Fruit fly (Drosophila melanogaster) whole organism, embryonic: ENCODE measurements around the gene crc.
A peak's percentile ranks its signal among the peaks of the same experiment; 100 is the strongest.

Source experiments
- Abd-B ChIP-seq: fragments of 200-800 bp; sonication (Bioruptor generic); optimal IDR thresholded peaks from 2 replicates; lab custom pipeline; 2018; ENCODE audit warnings: missing biosample characterization, mild to moderate bottlenecking, missing genetic modification characterization, moderate library complexity
- Atf-2 ChIP-seq: fragments of 200-800 bp; sonication (Bioruptor generic); optimal IDR thresholded peaks from 2 replicates; lab custom pipeline; 2016; ENCODE audit warnings: missing biosample characterization, missing genetic modification characterization
- Bgb ChIP-seq: fragments of 200-800 bp; sonication (Bioruptor generic); IDR thresholded peaks from 2 replicates; pipeline ENCODE4 v1.3.6; 2022; ENCODE audit warnings: missing biosample characterization, missing genetic modification characterization; ENCODE audit not compliant: partially characterized antibody
- CG10321 ChIP-seq: fragments of 200-800 bp; sonication (Bioruptor generic); IDR thresholded peaks from 2 replicates; pipeline ENCODE4 v1.3.6; 2022; ENCODE audit warnings: missing biosample characterization, missing genetic modification characterization
- CG14050 ChIP-seq: fragments of 200-800 bp; sonication (Bioruptor generic); IDR thresholded peaks from 3 replicates; pipeline ENCODE4 v1.3.6; 2022; ENCODE audit warnings: missing biosample characterization, missing genetic modification characterization
- CG14667 ChIP-seq: fragments of 200-800 bp; sonication (Bioruptor generic); IDR thresholded peaks from 2 replicates; pipeline ENCODE4 v1.3.6; 2022; ENCODE audit warnings: missing biosample characterization, missing genetic modification characterization
- CG17829 ChIP-seq: fragments of 200-800 bp; optimal IDR thresholded peaks from 2 replicates; lab custom pipeline; 2019; ENCODE audit warnings: missing biosample characterization, mild to moderate bottlenecking, missing genetic modification characterization, moderate library complexity
- CG17912 ChIP-seq: fragments of 200-800 bp; sonication (Bioruptor generic); optimal IDR thresholded peaks from 2 replicates; lab custom pipeline; 2018; ENCODE audit warnings: missing biosample characterization, mild to moderate bottlenecking, missing genetic modification characterization
- CG2120 ChIP-seq: fragments of 200-800 bp; sonication (Bioruptor generic); optimal IDR thresholded peaks from 3 replicates; lab custom pipeline; 2016; ENCODE audit warnings: missing biosample characterization, missing genetic modification characterization
- CG2889 ChIP-seq: fragments of 200-800 bp; sonication (Bioruptor generic); IDR thresholded peaks from 3 replicates; pipeline ENCODE4 v1.3.6; 2022; ENCODE audit warnings: missing biosample characterization, missing genetic modification characterization
- CG3407 ChIP-seq: fragments of 200-800 bp; sonication (Bioruptor generic); optimal IDR thresholded peaks from 2 replicates; lab custom pipeline; 2018; ENCODE audit warnings: missing biosample characterization, mild to moderate bottlenecking, missing genetic modification characterization
- CG43689 ChIP-seq: fragments of 200-800 bp; sonication (Bioruptor generic); IDR thresholded peaks from 2 replicates; pipeline ENCODE4 v1.3.6; 2022; ENCODE audit warnings: missing biosample characterization, missing genetic modification characterization
- CG4617 ChIP-seq: fragments of 200-800 bp; sonication (Bioruptor generic); optimal IDR thresholded peaks from 3 replicates; lab custom pipeline; 2016; ENCODE audit warnings: missing biosample characterization, missing genetic modification characterization, borderline replicate concordance
- CG6791 ChIP-seq: fragments of 200-800 bp; sonication (Bioruptor generic); IDR thresholded peaks from 3 replicates; pipeline ENCODE4 v1.3.6; 2022; ENCODE audit warnings: missing biosample characterization, missing genetic modification characterization; ENCODE audit not compliant: partially characterized antibody
- CG8359 ChIP-seq: fragments of 200-800 bp; sonication (Bioruptor generic); optimal IDR thresholded peaks from 2 replicates; lab custom pipeline; 2017; ENCODE audit warnings: missing biosample characterization, mild to moderate bottlenecking, missing genetic modification characterization, borderline replicate concordance
- CG9215 ChIP-seq: fragments of 200-800 bp; sonication (Bioruptor generic); IDR thresholded peaks from 2 replicates; pipeline ENCODE4 v1.3.6; 2022; ENCODE audit warnings: missing biosample characterization, missing genetic modification characterization
- CG9727 ChIP-seq: fragments of 200-800 bp; sonication (Bioruptor generic); optimal IDR thresholded peaks from 3 replicates; lab custom pipeline; 2017; ENCODE audit warnings: missing biosample characterization, mild to moderate bottlenecking, missing genetic modification characterization
- Doc2 ChIP-seq: fragments of 200-800 bp; sonication (Bioruptor generic); IDR thresholded peaks from 2 replicates; pipeline ENCODE4 v1.3.6; 2022; ENCODE audit warnings: missing biosample characterization, missing genetic modification characterization
- Ets65A ChIP-seq: fragments of 200-800 bp; sonication (Bioruptor generic); peaks from one replicate; lab custom pipeline; 2016; ENCODE audit warnings: missing biosample characterization, missing genetic modification characterization
- HLH3B ChIP-seq: fragments of 200-800 bp; sonication (Bioruptor generic); IDR thresholded peaks from 2 replicates; pipeline ENCODE4 v1.3.6; 2022; ENCODE audit warnings: missing biosample characterization, missing genetic modification characterization
- HmgD ChIP-seq: fragments of 200-800 bp; sonication (Bioruptor generic); optimal IDR thresholded peaks from 3 replicates; lab custom pipeline; 2016; ENCODE audit warnings: missing biosample characterization, missing genetic modification characterization
- Jarid2 ChIP-seq: fragments of 200-800 bp; sonication (Bioruptor generic); optimal IDR thresholded peaks from 3 replicates; lab custom pipeline; 2017; ENCODE audit warnings: mild to moderate bottlenecking, missing biosample characterization, missing genetic modification reagents, missing genetic modification characterization
- Lpt ChIP-seq: fragments of >200 bp; optimal IDR thresholded peaks from 2 replicates; lab custom pipeline; 2018; ENCODE audit warnings: missing biosample characterization, missing genetic modification characterization
- MBD-R2 ChIP-seq: fragments of 200-800 bp; sonication (Bioruptor generic); IDR thresholded peaks from 2 replicates; pipeline ENCODE4 v1.3.6; 2022; ENCODE audit warnings: missing biosample characterization, missing genetic modification characterization
- Mrtf ChIP-seq: fragments of 200-800 bp; sonication (Bioruptor generic); IDR thresholded peaks from 3 replicates; pipeline ENCODE4 v1.3.6; 2022; ENCODE audit warnings: missing biosample characterization, missing genetic modification characterization
- Myb ChIP-seq: fragments of 200-800 bp; sonication (Bioruptor generic); optimal IDR thresholded peaks from 2 replicates; lab custom pipeline; 2016; ENCODE audit warnings: missing biosample characterization, missing genetic modification characterization
- NC2α ChIP-seq: fragments of 200-800 bp; sonication (Bioruptor generic); optimal IDR thresholded peaks from 2 replicates; lab custom pipeline; 2016; ENCODE audit warnings: missing biosample characterization, missing genetic modification characterization
- Sin3A ChIP-seq: fragments of >200 bp; optimal IDR thresholded peaks from 2 replicates; lab custom pipeline; 2018
- Trl ChIP-seq, 3 experiments: fragments of >200 bp in 2 of 3; fragments of 200-800 bp in 1 of 3; sonication (Bioruptor generic) in 1 of 3; optimal IDR thresholded peaks; 2 replicates in 1 of 3; 3 replicates in 2 of 3; lab custom pipeline; 2016 to 2017; ENCODE audit warnings: missing biosample characterization in 1 of 3, missing genetic modification characterization in 1 of 3
- al ChIP-seq: fragments of 200-800 bp; sonication (Bioruptor generic); IDR thresholded peaks from 2 replicates; pipeline ENCODE4 v1.3.6; 2022; ENCODE audit warnings: missing biosample characterization, missing genetic modification characterization
- ato ChIP-seq: fragments of 200-800 bp; sonication (Bioruptor generic); IDR thresholded peaks from 2 replicates; pipeline ENCODE4 v1.3.6; 2022; ENCODE audit warnings: missing biosample characterization, missing genetic modification characterization; ENCODE audit not compliant: partially characterized antibody
- crc ChIP-seq: fragments of 200-800 bp; sonication (Bioruptor generic); optimal IDR thresholded peaks from 2 replicates; lab custom pipeline; 2016; ENCODE audit warnings: missing biosample characterization, missing genetic modification characterization
- dm ChIP-seq: fragments of 200-800 bp; sonication (Bioruptor generic); optimal IDR thresholded peaks from 3 replicates; lab custom pipeline; 2016; ENCODE audit warnings: missing biosample characterization, missing genetic modification characterization
- eve ChIP-seq, 2 experiments: fragments of >200 bp; optimal IDR thresholded peaks; 2 replicates each; lab custom pipeline; 2017; ENCODE audit warnings: missing biosample characterization in 2 of 2, missing genetic modification characterization in 2 of 2
- fd64A ChIP-seq: fragments of 200-800 bp; sonication (Bioruptor generic); optimal IDR thresholded peaks from 3 replicates; lab custom pipeline; 2018; ENCODE audit warnings: missing biosample characterization, mild to moderate bottlenecking, missing genetic modification characterization
- h ChIP-seq: fragments of >200 bp; optimal IDR thresholded peaks from 2 replicates; lab custom pipeline; 2017
- hb ChIP-seq: fragments of 200-800 bp; sonication (Bioruptor generic); IDR thresholded peaks from 3 replicates; pipeline ENCODE4 v1.3.6; 2022; ENCODE audit warnings: missing biosample characterization, missing genetic modification characterization; ENCODE audit not compliant: partially characterized antibody
- inv ChIP-seq: fragments of 200-800 bp; sonication (Bioruptor generic); IDR thresholded peaks from 2 replicates; pipeline ENCODE4 v1.3.6; 2022; ENCODE audit warnings: missing biosample characterization, missing genetic modification characterization; ENCODE audit not compliant: partially characterized antibody
- kay ChIP-seq: fragments of 200-800 bp; sonication (Bioruptor generic); optimal IDR thresholded peaks from 2 replicates; lab custom pipeline; 2016; ENCODE audit warnings: missing biosample characterization, missing genetic modification characterization
- ken ChIP-seq: fragments of 200-800 bp; sonication (Bioruptor generic); IDR thresholded peaks from 3 replicates; pipeline ENCODE4 v1.3.6; 2022; ENCODE audit warnings: missing biosample characterization, missing genetic modification characterization
- knrl ChIP-seq: fragments of 200-800 bp; sonication (Bioruptor generic); IDR thresholded peaks from 3 replicates; pipeline ENCODE4 v1.3.6; 2022; ENCODE audit warnings: missing biosample characterization, missing genetic modification characterization; ENCODE audit not compliant: partially characterized antibody
- lov ChIP-seq, 2 experiments: fragments of 200-800 bp in 1 of 2; fragments of >200 bp in 1 of 2; sonication (Bioruptor generic) in 1 of 2; IDR thresholded peaks in 1 of 2; optimal IDR thresholded peaks in 1 of 2; 2 replicates in 1 of 2; 3 replicates in 1 of 2; pipeline versions ENCODE4 v1.3.6 to Lab custom; 2017 to 2022; ENCODE audit warnings: missing biosample characterization in 1 of 2, missing genetic modification characterization in 1 of 2
- nerfin-1 ChIP-seq: fragments of 200-800 bp; sonication (Bioruptor generic); optimal IDR thresholded peaks from 3 replicates; lab custom pipeline; 2019; ENCODE audit warnings: missing biosample characterization, mild to moderate bottlenecking, missing genetic modification characterization, moderate library complexity
- org-1 ChIP-seq: fragments of 200-800 bp; sonication (Bioruptor generic); optimal IDR thresholded peaks from 2 replicates; lab custom pipeline; 2017; ENCODE audit warnings: missing biosample characterization, missing genetic modification characterization
- ranshi ChIP-seq: fragments of 200-800 bp; sonication (Bioruptor generic); IDR thresholded peaks from 2 replicates; pipeline ENCODE4 v1.3.6; 2022; ENCODE audit warnings: missing biosample characterization, missing genetic modification characterization
- ro ChIP-seq: fragments of 200-800 bp; sonication (Bioruptor generic); IDR thresholded peaks from 2 replicates; pipeline ENCODE4 v1.3.6; 2022; ENCODE audit warnings: missing biosample characterization, missing genetic modification characterization
- sna ChIP-seq: fragments of 200-800 bp; sonication (Bioruptor generic); IDR thresholded peaks from 2 replicates; pipeline ENCODE4 v1.3.6; 2022; ENCODE audit warnings: missing biosample characterization, missing genetic modification characterization; ENCODE audit not compliant: partially characterized antibody
- so ChIP-seq: fragments of 200-800 bp; sonication (Bioruptor generic); IDR thresholded peaks from 3 replicates; pipeline ENCODE4 v1.3.6; 2022; ENCODE audit warnings: missing biosample characterization, missing genetic modification characterization
- tll ChIP-seq, 2 experiments: fragments of 200-800 bp in 1 of 2; fragments of >200 bp in 1 of 2; sonication (Bioruptor generic) in 1 of 2; optimal IDR thresholded peaks; 2 replicates each; lab custom pipeline; 2017 to 2019; ENCODE audit warnings: missing biosample characterization in 2 of 2, missing genetic modification characterization in 2 of 2, mild to moderate bottlenecking in 1 of 2, moderate library complexity in 1 of 2
- unc-4 ChIP-seq: fragments of 200-800 bp; sonication (Bioruptor generic); IDR thresholded peaks from 2 replicates; pipeline ENCODE4 v1.3.6; 2022; ENCODE audit warnings: missing biosample characterization, missing genetic modification characterization; ENCODE audit not compliant: partially characterized antibody

Gene crc

dm6 chr2L:21344203-21344753 lies 33.6 kb downstream of the crc start, which contains the start of gene Tsp39D (continued):
- no peak for TF ChIP-seq crc
- TF ChIP-seq so (GFP tag; lab: Robert Waterston, UW), result no peak
- no peak for TF ChIP-seq fd64A (GFP tag; lab: Kevin White, UChicago)
- peak; percentile 29 for TF ChIP-seq CG2120 (GFP tag; lab: Kevin White, UChicago)
- TF ChIP-seq inv (GFP tag; lab: Robert Waterston, UW), result peak; percentile 87
- no peak for TF ChIP-seq CG9215
- peak; percentile 88 for TF ChIP-seq sna (GFP tag; lab: Robert Waterston, UW)
- peak; percentile 96 for TF ChIP-seq knrl (GFP tag; lab: Robert Waterston, UW)
- TF ChIP-seq CG8359, result no peak
- peak; percentile 31 for TF ChIP-seq CG17829 (tag; lab: Kevin White, UChicago)
- TF ChIP-seq ranshi, result no peak
- 0 out of 3 replicates have a peak, but pooled peaks have one; percentile 6 for TF ChIP-seq ken (GFP tag; lab: Robert Waterston, UW)
- no peak for TF ChIP-seq h (lab: Kevin White, UChicago)
- no peak for TF ChIP-seq CG2889 (GFP tag; lab: Robert Waterston, UW)
- peak; percentile 93 for TF ChIP-seq ato (GFP tag; lab: Robert Waterston, UW)
- TF ChIP-seq CG6791, result peak; percentile 86
- TF ChIP-seq Trl (optimal IDR thresholded peaks at IDR 0.05; lab: Kevin White, UChicago), result no peak
- no peak for TF ChIP-seq Trl (GFP tag; optimal IDR thresholded peaks at IDR 0.05; lab: Kevin White, UChicago)
- TF ChIP-seq Myb (GFP tag; lab: Kevin White, UChicago), result peak; percentile 71
- no peak for TF ChIP-seq NC2α (GFP tag; lab: Kevin White, UChicago)
- no peak for TF ChIP-seq tll (GFP tag; optimal IDR thresholded peaks at IDR 0.05; lab: Kevin White, UChicago)
- peak; percentile 33 for TF ChIP-seq Jarid2 (GFP tag; lab: Kevin White, UChicago)
- TF ChIP-seq CG17912, result no peak
- TF ChIP-seq Doc2 (GFP tag; lab: Robert Waterston, UW), result no peak
- TF ChIP-seq CG9727 (GFP tag; lab: Kevin White, UChicago), result no peak
- peak; percentile 87 for TF ChIP-seq unc-4
- no peak for TF ChIP-seq CG14050 (GFP tag; lab: Robert Waterston, UW)
- peak; percentile 88 for TF ChIP-seq Bgb (GFP tag; lab: Robert Waterston, UW)
- TF ChIP-seq CG3407 (GFP tag; lab: Kevin White, UChicago), result no peak
- no peak for TF ChIP-seq HLH3B (GFP tag; lab: Robert Waterston, UW)
- no peak for TF ChIP-seq al (GFP tag; lab: Robert Waterston, UW)
- no peak for TF ChIP-seq CG14667
- no peak for TF ChIP-seq org-1 (GFP tag; lab: Kevin White, UChicago)
- TF ChIP-seq Ets65A (GFP tag; lab: Kevin White, UChicago), result peak; percentile 94
- peak; percentile 33 for TF ChIP-seq HmgD (GFP tag; lab: Kevin White, UChicago)
- peak in 1 of 2 experiments; percentile 63 for TF ChIP-seq eve (GFP tag; optimal IDR thresholded peaks at IDR 0.05; lab: Kevin White, UChicago)
- TF ChIP-seq Abd-B (GFP tag; lab: Kevin White, UChicago), result peak; percentile 20
- TF ChIP-seq hb, result peak; percentile 93
- no peak for TF ChIP-seq lov (optimal IDR thresholded peaks at IDR 0.05; lab: Kevin White, UChicago)
- TF ChIP-seq lov (GFP tag; IDR thresholded peaks at IDR 0.05; lab: Robert Waterston, UW), result no peak
- TF ChIP-seq CG10321 (GFP tag; lab: Robert Waterston, UW), result no peak
- TF ChIP-seq Atf-2 (GFP tag; lab: Kevin White, UChicago), result no peak
- TF ChIP-seq Mrtf (GFP tag; lab: Robert Waterston, UW), result no peak
- no peak for TF ChIP-seq ro (GFP tag; lab: Robert Waterston, UW)
- no peak for TF ChIP-seq CG43689 (GFP tag; lab: Robert Waterston, UW)
- peak; percentile 77 for TF ChIP-seq Sin3A (lab: Kevin White, UChicago)
- TF ChIP-seq nerfin-1, result no peak
- TF ChIP-seq dm, result peak; percentile 48
- peak; percentile 27 for TF ChIP-seq CG4617
- no peak for TF ChIP-seq Lpt (GFP tag; lab: Kevin White, UChicago)
- TF ChIP-seq MBD-R2 (GFP tag; lab: Robert Waterston, UW), result peak; percentile 32; the same call in 1 of the 2 replicates
- TF ChIP-seq kay (GFP tag; lab: Kevin White, UChicago), result peak; percentile 24
